Worm (Caenorhabditis elegans) whole organism, mixed stage, embryonic: ENCODE results near the gene mlc-6.

Experiments
- lin-13 ChIP-seq: fragments of 150-350 bp; optimal IDR thresholded peaks from 2 replicates; lab custom pipeline; 2014; ENCODE audit warnings: missing biosample characterization, missing genetic modification characterization
- nhr-76 ChIP-seq: sonication (generic microtip); optimal IDR thresholded peaks from 2 replicates; lab custom pipeline; 2017; ENCODE audit warnings: missing biosample characterization, missing genetic modification characterization
- tbx-8 ChIP-seq: fragments of 200-800 bp; sonication (Bioruptor generic); optimal IDR thresholded peaks from 2 replicates; lab custom pipeline; 2018; ENCODE audit warnings: mild to moderate bottlenecking, missing genetic modification characterization, moderate library complexity, missing compliant biosample characterization
- unc-62 ChIP-seq: fragments of 150-350 bp; optimal IDR thresholded peaks from 2 replicates; lab custom pipeline; 2014; ENCODE audit warnings: missing biosample characterization, missing genetic modification reagents, missing genetic modification characterization

ce11 chrX:14231987-14232386 lies 14.4 kb downstream of the mlc-6 start:
- TF ChIP-seq nhr-76 (no peak), unc-62 (GFP tag; lab: Kevin White, UChicago) (no peak), lin-13 (tag; lab: Kevin White, UChicago) (no peak), tbx-8 (GFP tag; lab: Kevin White, UChicago) (no peak)
